Fruit fly (Drosophila melanogaster) whole organism, embryonic: ENCODE data around the gene CG8564.

Source experiments
- Atf6 ChIP-seq: fragments of 200-800 bp; sonication (Bioruptor generic); IDR thresholded peaks from 2 replicates; pipeline ENCODE4 v1.3.6; 2022; ENCODE audit warnings: missing biosample characterization, missing genetic modification characterization
- CG10366 ChIP-seq: fragments of 200-800 bp; sonication (Bioruptor generic); IDR thresholded peaks from 2 replicates; pipeline ENCODE4 v1.3.6; 2022; ENCODE audit warnings: missing biosample characterization, missing genetic modification characterization
- CG10565 ChIP-seq: fragments of 200-800 bp; sonication (Bioruptor generic); optimal IDR thresholded peaks from 3 replicates; lab custom pipeline; 2016; ENCODE audit warnings: missing biosample characterization, mild to moderate bottlenecking, missing genetic modification characterization
- CG11695 ChIP-seq: fragments of 200-800 bp; sonication (Bioruptor generic); IDR thresholded peaks from 3 replicates; pipeline ENCODE4 v1.3.6; 2022; ENCODE audit warnings: missing biosample characterization, missing genetic modification characterization
- CG13287 ChIP-seq: fragments of 200-800 bp; sonication (Bioruptor generic); IDR thresholded peaks from 2 replicates; pipeline ENCODE4 v1.3.6; 2022; ENCODE audit warnings: missing biosample characterization, missing genetic modification characterization; ENCODE audit not compliant: partially characterized antibody
- CG14014 ChIP-seq: fragments of 200-800 bp; sonication (Bioruptor generic); IDR thresholded peaks from 2 replicates; pipeline ENCODE4 v1.3.6; 2022; ENCODE audit warnings: missing biosample characterization, missing genetic modification characterization
- CG14050 ChIP-seq: fragments of 200-800 bp; sonication (Bioruptor generic); IDR thresholded peaks from 3 replicates; pipeline ENCODE4 v1.3.6; 2022; ENCODE audit warnings: missing biosample characterization, missing genetic modification characterization
- CG15269 ChIP-seq: fragments of 200-800 bp; sonication (Bioruptor generic); optimal IDR thresholded peaks from 2 replicates; lab custom pipeline; 2018; ENCODE audit warnings: missing biosample characterization, mild to moderate bottlenecking, missing genetic modification characterization, moderate library complexity
- CG1647 ChIP-seq: fragments of 200-800 bp; sonication (Bioruptor generic); optimal IDR thresholded peaks from 3 replicates; lab custom pipeline; 2016; ENCODE audit warnings: missing biosample characterization, missing genetic modification characterization
- CG16863 ChIP-seq: fragments of 200-800 bp; sonication (Bioruptor generic); optimal IDR thresholded peaks from 3 replicates; lab custom pipeline; 2016; ENCODE audit warnings: missing biosample characterization, missing genetic modification characterization
- CG18476 ChIP-seq: fragments of 200-800 bp; sonication (Bioruptor generic); optimal IDR thresholded peaks from 2 replicates; lab custom pipeline; 2016; ENCODE audit warnings: missing biosample characterization, mild to moderate bottlenecking, missing genetic modification characterization
- CG18764 ChIP-seq: fragments of 200-800 bp; sonication (Bioruptor generic); optimal IDR thresholded peaks from 3 replicates; lab custom pipeline; 2016; ENCODE audit warnings: missing biosample characterization, missing genetic modification characterization
- CG2202 ChIP-seq: fragments of 200-800 bp; sonication (Bioruptor generic); optimal IDR thresholded peaks from 2 replicates; lab custom pipeline; 2018; ENCODE audit warnings: missing biosample characterization, mild to moderate bottlenecking, missing genetic modification characterization
- CG2889 ChIP-seq: fragments of 200-800 bp; sonication (Bioruptor generic); IDR thresholded peaks from 3 replicates; pipeline ENCODE4 v1.3.6; 2022; ENCODE audit warnings: missing biosample characterization, missing genetic modification characterization
- CG32772 ChIP-seq: fragments of 200-800 bp; sonication (Bioruptor generic); IDR thresholded peaks from 2 replicates; pipeline ENCODE4 v1.3.6; 2022; ENCODE audit warnings: missing biosample characterization, missing genetic modification characterization
- CG5245 ChIP-seq: fragments of 200-800 bp; sonication (Bioruptor generic); optimal IDR thresholded peaks from 3 replicates; lab custom pipeline; 2016; ENCODE audit warnings: missing biosample characterization, missing genetic modification characterization
- CG6689 ChIP-seq: fragments of 200-800 bp; sonication (Bioruptor generic); IDR thresholded peaks from 2 replicates; pipeline ENCODE4 v1.3.6; 2022; ENCODE audit warnings: missing biosample characterization, missing genetic modification characterization
- CG9215 ChIP-seq: fragments of 200-800 bp; sonication (Bioruptor generic); IDR thresholded peaks from 2 replicates; pipeline ENCODE4 v1.3.6; 2022; ENCODE audit warnings: missing biosample characterization, missing genetic modification characterization
- CTCF ChIP-seq: fragments of 200-800 bp; sonication (Bioruptor generic); optimal IDR thresholded peaks from 2 replicates; lab custom pipeline; 2017; ENCODE audit warnings: missing biosample characterization, mild to moderate bottlenecking, missing genetic modification characterization, moderate library complexity
- CrebB ChIP-seq: fragments of 200-800 bp; sonication (Bioruptor generic); optimal IDR thresholded peaks from 3 replicates; lab custom pipeline; 2018; ENCODE audit warnings: missing biosample characterization, mild to moderate bottlenecking, missing genetic modification characterization
- D19B ChIP-seq: fragments of 200-800 bp; sonication (Bioruptor generic); optimal IDR thresholded peaks from 2 replicates; lab custom pipeline; 2017; ENCODE audit warnings: missing biosample characterization, mild to moderate bottlenecking, missing genetic modification characterization
- Dfd ChIP-seq, 2 experiments: fragments of >200 bp; optimal IDR thresholded peaks; 2 replicates each; lab custom pipeline; 2017; ENCODE audit warnings: missing biosample characterization in 2 of 2, missing genetic modification characterization in 2 of 2
- ERR ChIP-seq: fragments of 200-800 bp; sonication (Bioruptor generic); optimal IDR thresholded peaks from 2 replicates; lab custom pipeline; 2016; ENCODE audit warnings: missing biosample characterization, missing genetic modification characterization
- Eip74EF ChIP-seq, 2 experiments: fragments of 200-800 bp in 1 of 2; fragments of >200 bp in 1 of 2; sonication (Bioruptor generic) in 1 of 2; optimal IDR thresholded peaks; 2 replicates each; lab custom pipeline; 2017 to 2019; ENCODE audit warnings: missing biosample characterization in 2 of 2, missing genetic modification characterization in 2 of 2, mild to moderate bottlenecking in 1 of 2, moderate library complexity in 1 of 2
- Ets97D ChIP-seq: fragments of 200-800 bp; sonication (Bioruptor generic); optimal IDR thresholded peaks from 3 replicates; lab custom pipeline; 2016; ENCODE audit warnings: missing biosample characterization, missing genetic modification characterization
- H15 ChIP-seq: fragments of 200-800 bp; sonication (Bioruptor generic); IDR thresholded peaks from 3 replicates; pipeline ENCODE4 v1.3.6; 2022; ENCODE audit warnings: missing biosample characterization, missing genetic modification characterization
- HHEX ChIP-seq: fragments of 200-800 bp; sonication (Bioruptor generic); optimal IDR thresholded peaks from 3 replicates; lab custom pipeline; 2017; ENCODE audit warnings: missing biosample characterization, mild to moderate bottlenecking, missing genetic modification characterization, missing genetic modification reagents
- MBD-R2 ChIP-seq: fragments of 200-800 bp; sonication (Bioruptor generic); IDR thresholded peaks from 2 replicates; pipeline ENCODE4 v1.3.6; 2022; ENCODE audit warnings: missing biosample characterization, missing genetic modification characterization
- Med ChIP-seq: fragments of 200-800 bp; sonication (Bioruptor generic); peaks from one replicate; lab custom pipeline; 2016; ENCODE audit warnings: missing biosample characterization, missing genetic modification characterization, mild to moderate bottlenecking, inconsistent platforms, moderate library complexity
- al ChIP-seq: fragments of 200-800 bp; sonication (Bioruptor generic); IDR thresholded peaks from 2 replicates; pipeline ENCODE4 v1.3.6; 2022; ENCODE audit warnings: missing biosample characterization, missing genetic modification characterization
- ara ChIP-seq: fragments of 200-800 bp; sonication (Bioruptor generic); IDR thresholded peaks from 2 replicates; pipeline ENCODE4 v1.3.6; 2022; ENCODE audit warnings: missing biosample characterization, missing genetic modification characterization
- bowl ChIP-seq: fragments of 200-800 bp; sonication (Bioruptor generic); IDR thresholded peaks from 2 replicates; pipeline ENCODE4 v1.3.6; 2022; ENCODE audit warnings: missing biosample characterization, missing genetic modification characterization
- chinmo ChIP-seq: fragments of 200-800 bp; sonication (Bioruptor generic); IDR thresholded peaks from 4 replicates; pipeline ENCODE4 v1.3.6; 2022; ENCODE audit warnings: missing biosample characterization, missing genetic modification characterization; ENCODE audit not compliant: partially characterized antibody
- da ChIP-seq: fragments of 200-800 bp; sonication (Bioruptor generic); optimal IDR thresholded peaks from 2 replicates; lab custom pipeline; 2016; ENCODE audit warnings: missing biosample characterization, missing genetic modification characterization
- eve ChIP-seq, 2 experiments: fragments of >200 bp; optimal IDR thresholded peaks; 2 replicates each; lab custom pipeline; 2017; ENCODE audit warnings: missing biosample characterization in 2 of 2, missing genetic modification characterization in 2 of 2
- fd102C ChIP-seq: fragments of 200-800 bp; sonication (Bioruptor generic); optimal IDR thresholded peaks from 2 replicates; lab custom pipeline; 2018; ENCODE audit warnings: missing biosample characterization, mild to moderate bottlenecking, missing genetic modification characterization, moderate library complexity
- gcm ChIP-seq: fragments of 200-800 bp; sonication (Bioruptor generic); optimal IDR thresholded peaks from 2 replicates; lab custom pipeline; 2019; ENCODE audit warnings: missing biosample characterization, mild to moderate bottlenecking, missing genetic modification characterization, moderate library complexity
- hbn ChIP-seq: fragments of 200-800 bp; sonication (Bioruptor generic); IDR thresholded peaks from 2 replicates; pipeline ENCODE4 v1.3.6; 2022; ENCODE audit warnings: missing biosample characterization, missing genetic modification characterization; ENCODE audit not compliant: partially characterized antibody
- insv ChIP-seq, 2 experiments: fragments of 200-800 bp; sonication (Bioruptor generic); optimal IDR thresholded peaks; 3 replicates each; lab custom pipeline; 2016 to 2018; ENCODE audit warnings: missing biosample characterization in 2 of 2, missing genetic modification characterization in 2 of 2
- jigr1 ChIP-seq: fragments of 200-800 bp; sonication (Bioruptor generic); IDR thresholded peaks from 3 replicates; pipeline ENCODE4 v1.3.6; 2022; ENCODE audit warnings: missing biosample characterization, missing genetic modification characterization
- lola ChIP-seq, 3 experiments: fragments of >200 bp in 2 of 3; fragments of 200-800 bp in 1 of 3; sonication (Bioruptor generic) in 1 of 3; optimal IDR thresholded peaks; 2 replicates each; lab custom pipeline; 2017 to 2019; ENCODE audit warnings: missing biosample characterization in 3 of 3, missing genetic modification characterization in 3 of 3, mild to moderate bottlenecking in 1 of 3, moderate library complexity in 1 of 3
- pho ChIP-seq: fragments of 200-800 bp; sonication (Bioruptor generic); optimal IDR thresholded peaks from 2 replicates; lab custom pipeline; 2016; ENCODE audit warnings: missing biosample characterization, missing genetic modification characterization
- repo ChIP-seq: fragments of 200-800 bp; sonication (Bioruptor generic); optimal IDR thresholded peaks from 2 replicates; lab custom pipeline; 2016; ENCODE audit warnings: missing biosample characterization, missing genetic modification characterization
- slbo ChIP-seq: fragments of 200-800 bp; sonication (Bioruptor generic); IDR thresholded peaks from 2 replicates; pipeline ENCODE4 v1.3.6; 2022; ENCODE audit warnings: missing biosample characterization, missing genetic modification characterization
- sob ChIP-seq: fragments of 200-800 bp; sonication (Bioruptor generic); IDR thresholded peaks from 2 replicates; pipeline ENCODE4 v1.3.6; 2022; ENCODE audit warnings: missing biosample characterization, missing genetic modification characterization
- sug ChIP-seq: fragments of 200-800 bp; optimal IDR thresholded peaks from 2 replicates; lab custom pipeline; 2019; ENCODE audit warnings: missing biosample characterization, mild to moderate bottlenecking, missing genetic modification characterization, moderate library complexity
- tna ChIP-seq: fragments of 200-800 bp; sonication (Bioruptor generic); IDR thresholded peaks from 2 replicates; pipeline ENCODE4 v1.3.6; 2022; ENCODE audit warnings: missing biosample characterization, missing genetic modification characterization; ENCODE audit not compliant: partially characterized antibody

Gene CG8564

DNA sequence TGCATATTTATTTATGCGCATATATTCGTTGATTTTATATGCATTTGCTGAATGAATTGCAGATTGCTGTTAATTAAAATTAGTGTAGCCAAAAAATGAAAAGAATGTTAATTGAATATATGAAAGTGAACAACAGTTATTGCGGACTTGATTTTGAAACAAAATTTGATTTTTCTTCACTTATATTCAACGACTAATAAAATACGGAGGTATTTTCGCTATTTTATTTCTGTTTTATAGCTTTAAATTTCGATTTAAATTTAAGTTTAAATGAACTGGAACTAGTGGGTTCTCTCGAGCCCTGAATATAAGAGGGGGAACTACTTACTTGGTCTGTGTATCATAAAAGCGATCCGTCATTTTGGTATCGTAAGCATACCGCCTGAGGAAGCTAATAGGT lies 8.3 kb upstream of the CG8564 start, which contains the start of gene CG32379:
Gene CG32379, plus strand, starts transcription at position 301 of the 400 bp plus-strand sequence.
- TF ChIP-seq MBD-R2 (no peak), CG9215 (GFP tag; lab: Robert Waterston, UW) (no peak), HHEX (GFP tag; lab: Kevin White, UChicago) (no peak), insv (GFP tag; optimal IDR thresholded peaks at IDR 0.05; lab: Kevin White, UChicago) (no peak), CG6689 (GFP tag; lab: Robert Waterston, UW) (no peak), CG18476 (GFP tag; lab: Kevin White, UChicago) (no peak), eve (GFP tag; optimal IDR thresholded peaks at IDR 0.05; lab: Kevin White, UChicago) (no peak), hbn (GFP tag; lab: Robert Waterston, UW) (no peak), Med (no peak), CTCF (no peak), pho (GFP tag; lab: Kevin White, UChicago) (no peak), slbo (GFP tag; lab: Robert Waterston, UW) (no peak), ERR (GFP tag; lab: Kevin White, UChicago) (no peak), jigr1 (GFP tag; lab: Robert Waterston, UW) (no peak), CG16863 (no peak), ara (no peak), CG2202 (no peak), fd102C (GFP tag; lab: Kevin White, UChicago) (no peak), CG32772 (GFP tag; lab: Robert Waterston, UW) (no peak), CG11695 (no peak)

DNA sequence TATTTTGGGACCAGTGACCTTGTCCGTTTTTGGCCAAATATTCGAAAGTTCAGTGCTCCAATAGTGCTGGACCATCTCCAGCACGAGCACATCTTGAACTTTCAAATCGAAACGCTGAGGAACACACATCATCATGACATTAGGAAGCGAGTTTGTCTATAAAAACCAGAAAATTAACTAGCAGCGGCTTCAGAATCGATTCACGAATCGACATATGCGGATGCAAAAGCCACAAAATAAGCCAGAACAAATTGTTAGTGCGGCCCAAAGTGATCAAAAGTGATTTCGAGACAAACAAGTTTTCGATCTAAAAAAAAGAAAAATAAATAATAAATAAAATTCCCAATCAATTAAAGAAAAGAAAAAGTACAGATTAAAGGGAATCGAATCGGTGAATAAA lies 2.7 kb upstream of the CG8564 start, which contains the start of gene CG8563:
Gene CG8563, plus strand, starts transcription at position 301 of the 400 bp plus-strand sequence.
- TF ChIP-seq Ets97D (GFP tag; lab: Kevin White, UChicago), result no peak
- TF ChIP-seq sug (tag; lab: Kevin White, UChicago), result no peak
- TF ChIP-seq tna (GFP tag; lab: Robert Waterston, UW), result no peak
- no peak for TF ChIP-seq CG15269

DNA sequence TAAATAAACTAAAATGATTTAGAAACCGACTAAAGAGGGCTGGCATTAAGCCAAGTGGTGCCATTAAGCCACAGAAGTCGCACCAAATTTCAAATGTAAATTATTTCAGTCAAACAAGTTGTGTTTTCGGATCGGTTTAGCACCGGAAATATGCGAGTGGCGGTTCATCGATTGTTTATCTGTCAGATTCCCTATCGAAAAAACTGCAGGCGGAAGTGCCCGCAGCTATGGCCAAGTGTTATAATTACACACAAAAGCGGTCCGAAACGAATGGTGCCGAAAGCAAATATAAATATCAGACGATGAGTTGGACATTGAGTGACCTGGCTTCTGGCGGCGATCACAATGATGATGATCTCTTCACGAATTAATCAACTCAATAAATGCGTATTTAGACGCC lies 2.3 kb upstream of the CG8564 start:
- TF ChIP-seq Eip74EF (GFP tag; optimal IDR thresholded peaks at IDR 0.05; lab: Kevin White, UChicago) (peak in 1 of 2 experiments; percentile 68), H15 (no peak), chinmo (GFP tag; lab: Robert Waterston, UW) (0 out of 4 replicates have a peak, but pooled peaks have one; percentile 51), CG14050 (GFP tag; lab: Robert Waterston, UW) (no peak)

DNA sequence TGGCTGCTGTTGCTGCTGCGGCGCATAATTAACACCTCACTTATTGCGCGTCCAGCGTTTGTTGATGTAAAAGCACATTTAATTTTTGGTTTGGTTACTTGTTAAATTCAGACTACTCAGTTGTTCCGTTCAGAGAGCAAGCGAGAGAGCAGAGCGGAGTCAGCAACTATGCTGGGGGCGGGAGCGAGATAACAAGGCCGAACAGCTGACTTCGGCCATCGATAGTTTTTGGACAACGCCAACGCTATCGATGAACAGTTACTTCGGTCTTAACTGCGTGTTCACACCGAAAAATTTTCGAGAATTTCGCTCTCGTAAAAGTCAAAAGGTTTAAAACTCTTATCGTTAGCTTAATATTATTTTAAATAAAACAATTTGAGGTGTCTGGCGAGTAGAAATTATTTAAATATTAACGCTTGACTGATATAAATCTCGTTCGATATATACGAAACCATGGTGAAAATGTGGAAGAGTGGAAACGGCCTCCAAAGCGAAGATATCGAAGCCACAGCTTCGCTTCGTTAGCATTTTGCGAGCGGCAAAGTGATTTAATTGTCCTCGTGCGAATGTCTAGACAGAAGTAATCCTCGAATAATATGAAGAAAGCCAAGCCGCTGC lies 6.2 kb downstream of the CG8564 start, which contains the start of the genes SMSr and smid:
Gene SMSr, minus strand, starts transcription at position 116 of the 618 bp plus-strand sequence.
Gene smid, plus strand, starts transcription at position 256 of the 618 bp plus-strand sequence.
- TF ChIP-seq CrebB (tag; lab: Kevin White, UChicago), result peak; percentile 2
- peak in 1 of 2 experiments; percentile 52 for TF ChIP-seq Dfd (GFP tag; optimal IDR thresholded peaks at IDR 0.05; lab: Kevin White, UChicago)
- TF ChIP-seq Atf6, result peak; percentile 52; the same call in 1 of the 2 replicates
- TF ChIP-seq CG13287 (GFP tag; lab: Robert Waterston, UW), result peak; percentile 92
- TF ChIP-seq CG10366, result peak; percentile 46; the same call in 1 of the 2 replicates
- no peak; the same call in 1 of the 2 replicates for TF ChIP-seq CG14014 (GFP tag; lab: Robert Waterston, UW)
- TF ChIP-seq lola (GFP tag; optimal IDR thresholded peaks at IDR 0.05; lab: Kevin White, UChicago), result peak in 2 of 3 experiments; percentile 61 to 65
- no peak for TF ChIP-seq da (GFP tag; lab: Kevin White, UChicago)
- TF ChIP-seq pho (GFP tag; lab: Kevin White, UChicago), result peak; percentile 61
- TF ChIP-seq CG1647 (GFP tag; lab: Kevin White, UChicago), result no peak
- no peak for TF ChIP-seq CG10565 (GFP tag; lab: Kevin White, UChicago)
- TF ChIP-seq gcm, result peak; percentile 54
- no peak for TF ChIP-seq repo (GFP tag; lab: Kevin White, UChicago)
- TF ChIP-seq CG18764 (GFP tag; lab: Kevin White, UChicago), result peak; percentile 40
- TF ChIP-seq bowl, result no peak
- TF ChIP-seq CG5245, result no peak
- TF ChIP-seq al, result peak; percentile 64
- peak; percentile 52 for TF ChIP-seq sob (GFP tag; lab: Robert Waterston, UW)
- TF ChIP-seq CG15269, result peak; percentile 59
- TF ChIP-seq CG2889, result no peak
- TF ChIP-seq D19B, result peak; percentile 6
